In the genomic region with DNA sequence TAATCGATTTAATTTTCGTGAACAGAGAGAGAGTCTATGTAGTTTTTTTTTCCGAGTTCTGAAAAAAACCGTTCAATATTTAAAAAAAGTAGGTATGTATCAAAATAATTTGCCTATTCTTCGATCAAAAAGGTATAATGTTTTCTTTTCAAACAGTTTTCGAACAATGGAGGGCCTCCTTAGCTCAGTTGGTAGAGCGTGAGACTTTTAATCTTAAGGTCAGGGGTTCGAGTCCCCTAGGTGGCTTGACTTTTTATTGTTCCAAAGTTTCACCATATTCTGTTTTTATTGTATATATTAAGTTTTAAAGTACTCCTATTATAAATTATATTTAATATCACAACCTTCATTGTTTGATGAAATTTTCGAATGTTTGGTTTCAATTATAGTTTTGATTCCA, we compare ENCODE assay signal across 6 worm cellular contexts.
TF ChIP-seq lines count a peak whose summit lies in the region.

No protein-coding gene starts in this region.

TF ChIP-seq in whole organism, L1 larva, 84 proteins besides CTCF, POLR2A, EP300 and RAD21 (continues in another document):
- no peak for TF ChIP-seq pax-3 (tag; optimal IDR thresholded peaks at IDR 0.05; lab: Kevin White, UChicago)
- peak in 1 of 2 experiments; percentile 22 for TF ChIP-seq lin-35 (GFP tag; optimal IDR thresholded peaks at IDR 0.05; lab: Kevin White, UChicago)
- peak; percentile 46 for TF ChIP-seq nhr-90 (tag; optimal IDR thresholded peaks at IDR 0.05; lab: Kevin White, UChicago; ENCODE audit: poor library complexity)
- no peak for TF ChIP-seq fkh-10 (GFP tag; optimal IDR thresholded peaks at IDR 0.05; lab: Kevin White, UChicago)
- TF ChIP-seq elt-2 (tag; optimal IDR thresholded peaks at IDR 0.05; lab: Kevin White, UChicago) = peak; percentile 5
- no peak for TF ChIP-seq egl-13 (tag; optimal IDR thresholded peaks at IDR 0.05; lab: Kevin White, UChicago)
- TF ChIP-seq ceh-88 (GFP tag; IDR thresholded peaks at IDR 0.05; lab: Robert Waterston, UW) = no peak
- no peak for TF ChIP-seq pag-3 (tag; optimal IDR thresholded peaks at IDR 0.05; lab: Kevin White, UChicago; ENCODE audit: borderline replicate concordance, insufficient read depth)
- no peak for TF ChIP-seq unc-98 (GFP tag; IDR thresholded peaks at IDR 0.05; lab: Robert Waterston, UW)
- TF ChIP-seq nhr-85 (tag; lab: Kevin White, UChicago) = peak; percentile 51
- no peak for TF ChIP-seq isw-1 (GFP tag; IDR thresholded peaks at IDR 0.05; lab: Robert Waterston, UW)
- TF ChIP-seq fkh-8 (tag; optimal IDR thresholded peaks at IDR 0.05; lab: Kevin White, UChicago) = no peak
- no peak for TF ChIP-seq ztf-4 (tag; optimal IDR thresholded peaks at IDR 0.05; lab: Kevin White, UChicago)
- no peak for TF ChIP-seq nhr-12 (tag; optimal IDR thresholded peaks at IDR 0.05; lab: Kevin White, UChicago)
- TF ChIP-seq mef-2 (tag; optimal IDR thresholded peaks at IDR 0.05; lab: Kevin White, UChicago) = no peak

TF ChIP-seq in whole organism, L2 larva, 48 proteins besides CTCF, POLR2A, EP300 and RAD21:
- peak; percentile 11 for TF ChIP-seq lin-13 (GFP tag; optimal IDR thresholded peaks at IDR 0.05; lab: Kevin White, UChicago)
- peak; percentile 19 for TF ChIP-seq nhr-21 (tag; optimal IDR thresholded peaks at IDR 0.05; lab: Kevin White, UChicago)
- no peak for TF ChIP-seq snpc-4 (tag; optimal IDR thresholded peaks at IDR 0.05; lab: Kevin White, UChicago)
- TF ChIP-seq lsy-2 (tag; optimal IDR thresholded peaks at IDR 0.05; lab: Kevin White, UChicago) = no peak
- TF ChIP-seq crh-2 (tag; optimal IDR thresholded peaks at IDR 0.05; lab: Kevin White, UChicago) = peak; percentile 17
- TF ChIP-seq Y55F3AM.14 (GFP tag; optimal IDR thresholded peaks at IDR 0.05; lab: Kevin White, UChicago) = peak; percentile 12
- peak; percentile 18 for TF ChIP-seq sma-3 (GFP tag; optimal IDR thresholded peaks at IDR 0.05; lab: Kevin White, UChicago)
- TF ChIP-seq fos-1 (tag; optimal IDR thresholded peaks at IDR 0.05; lab: Kevin White, UChicago) = peak; percentile 54
- peak; percentile 4 for TF ChIP-seq sma-9 (GFP tag; optimal IDR thresholded peaks at IDR 0.05; lab: Kevin White, UChicago)
- TF ChIP-seq sma-9 (tag; optimal IDR thresholded peaks at IDR 0.05; lab: Kevin White, UChicago) = no peak
- no peak for TF ChIP-seq ztf-11 (tag; optimal IDR thresholded peaks at IDR 0.05; lab: Kevin White, UChicago)

TF ChIP-seq in whole organism, L3 larva, 47 proteins besides CTCF, POLR2A, EP300 and RAD21 (continues in another document):
- TF ChIP-seq jun-1 (tag; optimal IDR thresholded peaks at IDR 0.05; lab: Kevin White, UChicago) (no peak), lsy-12 (tag; optimal IDR thresholded peaks at IDR 0.05; lab: Kevin White, UChicago) (peak; percentile 11), daf-12 (tag; optimal IDR thresholded peaks at IDR 0.05; lab: Kevin White, UChicago) (no peak), lin-39 (tag; optimal IDR thresholded peaks at IDR 0.05; lab: Kevin White, UChicago) (no peak), pha-4 (tag; optimal IDR thresholded peaks at IDR 0.05; lab: Kevin White, UChicago) (no peak), ceh-16 (tag; optimal IDR thresholded peaks at IDR 0.05; lab: Kevin White, UChicago) (no peak), skn-1 (tag; optimal IDR thresholded peaks at IDR 0.05; lab: Kevin White, UChicago) (no peak), sea-2 (GFP tag; optimal IDR thresholded peaks at IDR 0.05; lab: Kevin White, UChicago) (no peak), elt-2 (tag; optimal IDR thresholded peaks at IDR 0.05; lab: Kevin White, UChicago) (peak; percentile 28), mml-1 (tag; optimal IDR thresholded peaks at IDR 0.05; lab: Kevin White, UChicago) (no peak), zag-1 (tag; optimal IDR thresholded peaks at IDR 0.05; lab: Kevin White, UChicago) (no peak), ama-1 (optimal IDR thresholded peaks at IDR 0.05; lab: Kevin White, UChicago) (no peak), ztf-4 (tag; optimal IDR thresholded peaks at IDR 0.05; lab: Kevin White, UChicago) (no peak), nhr-43 (tag; optimal IDR thresholded peaks at IDR 0.05; lab: Kevin White, UChicago; ENCODE audit: poor library complexity, severe bottlenecking) (peak; percentile 59), nhr-12 (tag; optimal IDR thresholded peaks at IDR 0.05; lab: Kevin White, UChicago) (no peak), fos-1 (tag; optimal IDR thresholded peaks at IDR 0.05; lab: Kevin White, UChicago) (no peak), nhr-77 (tag; optimal IDR thresholded peaks at IDR 0.05; lab: Kevin White, UChicago) (no peak)

TF ChIP-seq in whole organism, L4 larva, 104 proteins besides CTCF, POLR2A, EP300 and RAD21 (continues in another document):
- TF ChIP-seq tra-1 (GFP tag; IDR thresholded peaks at IDR 0.05; lab: Robert Waterston, UW) (peak; percentile 79), lin-39 (tag; optimal IDR thresholded peaks at IDR 0.05; lab: Kevin White, UChicago) (no peak), pha-4 (GFP tag; IDR thresholded peaks at IDR 0.05; lab: Robert Waterston, UW) (peak; percentile 79; the same call in 1 of the 2 replicates), pha-4 (tag; optimal IDR thresholded peaks at IDR 0.05; lab: Kevin White, UChicago) (no peak), aha-1 (tag; lab: Kevin White, UChicago) (peak; percentile 34), vab-7 (GFP tag; IDR thresholded peaks at IDR 0.05; lab: Robert Waterston, UW) (peak; percentile 87), ctbp-1 (GFP tag; IDR thresholded peaks at IDR 0.05; lab: Robert Waterston, UW) (peak; percentile 27; the same call in 1 of the 2 replicates), T26A8.4 (GFP tag; IDR thresholded peaks at IDR 0.05; lab: Robert Waterston, UW) (peak; percentile 59), nhr-42 (GFP tag; IDR thresholded peaks at IDR 0.05; lab: Robert Waterston, UW) (peak; percentile 39; the same call in 1 of the 2 replicates), lin-1 (GFP tag; IDR thresholded peaks at IDR 0.05; lab: Robert Waterston, UW) (peak; percentile 59; the same call in 1 of the 2 replicates), spr-3 (GFP tag; optimal IDR thresholded peaks at IDR 0.05; lab: Kevin White, UChicago) (peak; percentile 46), D1046.2 (GFP tag; IDR thresholded peaks at IDR 0.05; lab: Robert Waterston, UW) (peak; percentile 65; the same call in 1 of the 2 replicates), madf-5 (GFP tag; IDR thresholded peaks at IDR 0.05; lab: Robert Waterston, UW) (peak; percentile 44 to 90; a peak in 2 of 4 replicates), mxl-2 (GFP tag; conservative IDR thresholded peaks at IDR 0.05; lab: Robert Waterston, UW) (0 out of 2 replicates have a peak, but pooled peaks have one; percentile 39), nhr-48 (tag; optimal IDR thresholded peaks at IDR 0.05; lab: Kevin White, UChicago) (peak; percentile 11)

TF ChIP-seq in whole organism, midembryonic, 9 proteins besides CTCF, POLR2A, EP300 and RAD21:
- TF ChIP-seq med-1 (GFP tag; optimal IDR thresholded peaks at IDR 0.05; lab: Kevin White, UChicago; ENCODE audit: insufficient read depth) (no peak), flt-1 (GFP tag; IDR thresholded peaks at IDR 0.05; lab: Robert Waterston, UW) (peak; percentile 40; the same call in 1 of the 2 replicates), ref-1 (GFP tag; conservative IDR thresholded peaks at IDR 0.05; lab: Robert Waterston, UW) (no peak; the same call in 1 of the 2 replicates), ztf-23 (GFP tag; IDR thresholded peaks at IDR 0.05; lab: Robert Waterston, UW) (peak; percentile 38; the same call in 1 of the 2 replicates), klf-2 (GFP tag; conservative IDR thresholded peaks at IDR 0.05; lab: Robert Waterston, UW) (no peak)

TF ChIP-seq in whole organism, young adult, 124 proteins besides CTCF, POLR2A, EP300 and RAD21 (continues in another document):
- TF ChIP-seq snpc-4 (GFP tag; optimal IDR thresholded peaks at IDR 0.05; lab: Kevin White, UChicago) = peak; percentile 81
- peak in 3 of 4 experiments; percentile 59 to 77 (median 76) for TF ChIP-seq snpc-4 (tag; optimal IDR thresholded peaks at IDR 0.05; lab: Kevin White, UChicago)
- peak; percentile 44 for TF ChIP-seq lin-54 (GFP tag; optimal IDR thresholded peaks at IDR 0.05; lab: Kevin White, UChicago)
- TF ChIP-seq hmg-1.2 (GFP tag; IDR thresholded peaks at IDR 0.05; lab: Robert Waterston, UW) = peak; percentile 74
- no peak for TF ChIP-seq B0336.3 (GFP tag; IDR thresholded peaks at IDR 0.05; lab: Robert Waterston, UW)
- peak; percentile 54; the same call in 1 of the 2 replicates for TF ChIP-seq Y53F4B.3 (GFP tag; IDR thresholded peaks at IDR 0.05; lab: Robert Waterston, UW)
- peak; percentile 87 for TF ChIP-seq D2030.7 (GFP tag; IDR thresholded peaks at IDR 0.05; lab: Robert Waterston, UW)
- peak; percentile 92 for TF ChIP-seq ztf-25 (GFP tag; IDR thresholded peaks at IDR 0.05; lab: Robert Waterston, UW)
- peak; percentile 19 for TF ChIP-seq nhr-80 (tag; optimal IDR thresholded peaks at IDR 0.05; lab: Kevin White, UChicago)
- TF ChIP-seq mxl-1 (tag; optimal IDR thresholded peaks at IDR 0.05; lab: Kevin White, UChicago) = peak; percentile 96
- peak; percentile 97 for TF ChIP-seq lin-26 (GFP tag; IDR thresholded peaks at IDR 0.05; lab: Robert Waterston, UW)
- TF ChIP-seq F10E7.11 (tag; optimal IDR thresholded peaks at IDR 0.05; lab: Kevin White, UChicago) = no peak
- peak; percentile 8 for TF ChIP-seq atf-7 (tag; optimal IDR thresholded peaks at IDR 0.05; lab: Kevin White, UChicago)
- TF ChIP-seq hlh-26 (GFP tag; conservative IDR thresholded peaks at IDR 0.05; lab: Robert Waterston, UW) = no peak
- no peak for TF ChIP-seq fkh-3 (tag; optimal IDR thresholded peaks at IDR 0.05; lab: Kevin White, UChicago)
- TF ChIP-seq snpc-1.3 (tag; optimal IDR thresholded peaks at IDR 0.05; lab: Kevin White, UChicago; ENCODE audit: insufficient read depth) = peak; percentile 92
- TF ChIP-seq unc-62 (GFP tag; optimal IDR thresholded peaks at IDR 0.05; lab: Kevin White, UChicago) = no peak
- TF ChIP-seq ceh-100 (GFP tag; IDR thresholded peaks at IDR 0.05; lab: Robert Waterston, UW) = no peak
- peak; percentile 80 for TF ChIP-seq ztf-18 (tag; optimal IDR thresholded peaks at IDR 0.05; lab: Kevin White, UChicago)
- TF ChIP-seq ceh-40 (GFP tag; IDR thresholded peaks at IDR 0.05; lab: Robert Waterston, UW) = peak; percentile 84
- TF ChIP-seq mes-4 (tag; optimal IDR thresholded peaks at IDR 0.05; lab: Kevin White, UChicago) = peak; percentile 71
- peak; percentile 63 for TF ChIP-seq rcor-1 (GFP tag; IDR thresholded peaks at IDR 0.05; lab: Robert Waterston, UW)
- no peak for TF ChIP-seq nfya-2 (GFP tag; IDR thresholded peaks at IDR 0.05; lab: Robert Waterston, UW)
- peak; percentile 78; the same call in 1 of the 2 replicates for TF ChIP-seq nfyb-1 (GFP tag; IDR thresholded peaks at IDR 0.05; lab: Robert Waterston, UW)
- no peak for TF ChIP-seq let-526 (GFP tag; IDR thresholded peaks at IDR 0.05; lab: Robert Waterston, UW)
- TF ChIP-seq tbp1 (GFP tag; optimal IDR thresholded peaks at IDR 0.05; lab: Kevin White, UChicago) = peak; percentile 89
- peak; percentile 73 for TF ChIP-seq ZK185.1 (tag; optimal IDR thresholded peaks at IDR 0.05; lab: Kevin White, UChicago; ENCODE audit: poor library complexity, severe bottlenecking)
- no peak for TF ChIP-seq gei-17 (GFP tag; optimal IDR thresholded peaks at IDR 0.05; lab: Kevin White, UChicago)
- TF ChIP-seq Y79H2A.3 (GFP tag; conservative IDR thresholded peaks at IDR 0.05; lab: Robert Waterston, UW) = 0 out of 2 replicates have a peak, but pooled peaks have one; percentile 35
